Fruit fly (Drosophila melanogaster) whole organism, wandering third instar larva: ENCODE results near the gene CG12607.

Experiments used
- Mio ChIP-seq: sonication (Bioruptor generic); optimal IDR thresholded peaks from 2 replicates; lab custom pipeline; 2016; ENCODE audit warnings: missing biosample characterization, missing genetic modification characterization
- dmrt93B ChIP-seq: fragments of 200-800 bp; sonication (Bioruptor generic); optimal IDR thresholded peaks from 2 replicates; lab custom pipeline; 2018; ENCODE audit warnings: missing biosample characterization, mild to moderate bottlenecking, missing genetic modification characterization
- fru ChIP-seq: fragments of 200-800 bp; sonication (Bioruptor generic); optimal IDR thresholded peaks from 3 replicates; lab custom pipeline; 2016; ENCODE audit warnings: missing biosample characterization, mild to moderate bottlenecking, missing genetic modification characterization

DNA sequence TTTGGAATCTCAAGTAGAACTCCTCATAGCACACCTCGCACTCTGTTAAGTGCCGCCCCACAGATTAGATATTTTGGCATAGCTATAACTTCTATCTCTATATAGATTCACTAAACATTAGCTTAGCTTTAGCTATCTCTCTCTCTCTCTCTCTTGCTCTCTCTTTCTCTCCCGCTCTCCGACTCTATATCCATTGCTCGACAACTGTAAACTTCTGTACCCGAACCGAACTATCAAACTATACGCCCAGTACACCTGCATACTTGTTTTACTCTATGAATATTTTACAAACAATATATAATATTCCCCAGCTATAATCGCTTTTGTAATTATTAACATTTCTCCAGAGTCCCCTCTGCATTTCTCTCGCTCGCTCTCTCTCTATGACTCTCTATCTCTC lies 16.0 kb upstream of the CG12607 start:
- no peak for TF ChIP-seq fru (GFP tag; lab: Kevin White, UChicago)
- no peak for TF ChIP-seq Mio (GFP tag; lab: Kevin White, UChicago)
- no peak for TF ChIP-seq dmrt93B
